Fruit fly (Drosophila melanogaster): ENCODE measurements around the gene CG13738.

Gene CG13738

dm6 chr3L:13949440-13950066 is 23.7 kb downstream of the CG13738 start (continued):
- TF ChIP-seq Ets65A (GFP tag), result peak; percentile 79
- no peak for TF ChIP-seq gce (GFP tag; IDR thresholded peaks at IDR 0.05)
- TF ChIP-seq CG10431 (GFP tag; optimal IDR thresholded peaks at IDR 0.05), result no peak
- TF ChIP-seq Asciz (GFP tag; optimal IDR thresholded peaks at IDR 0.05), result no peak
- TF ChIP-seq BtbVII (GFP tag; optimal IDR thresholded peaks at IDR 0.05), result no peak
- TF ChIP-seq CG8089 (GFP tag; optimal IDR thresholded peaks at IDR 0.05), result no peak
- peak; percentile 84; the same call in 2 of the 3 replicates for TF ChIP-seq CG2199 (GFP tag; IDR thresholded peaks at IDR 0.05)
- TF ChIP-seq slbo (GFP tag; IDR thresholded peaks at IDR 0.05), result 0 out of 2 replicates have a peak, but pooled peaks have one; percentile 27
- TF ChIP-seq hkb (optimal IDR thresholded peaks at IDR 0.05), result no peak
- TF ChIP-seq hkb (GFP tag; IDR thresholded peaks at IDR 0.05), result peak; percentile 24; the same call in 1 of the 2 replicates
- no peak for TF ChIP-seq Hr78 (GFP tag; optimal IDR thresholded peaks at IDR 0.05)
- TF ChIP-seq Spps (tag; optimal IDR thresholded peaks at IDR 0.05), result no peak
- TF ChIP-seq org-1 (GFP tag; optimal IDR thresholded peaks at IDR 0.05), result no peak
- TF ChIP-seq CG1529 (GFP tag; optimal IDR thresholded peaks at IDR 0.05), result no peak
- no peak for TF ChIP-seq az2 (GFP tag; optimal IDR thresholded peaks at IDR 0.05)
- no peak for TF ChIP-seq CG6175 (GFP tag; IDR thresholded peaks at IDR 0.05)
- TF ChIP-seq bab2 (GFP tag; optimal IDR thresholded peaks at IDR 0.05), result no peak
- no peak for TF ChIP-seq dati (GFP tag; IDR thresholded peaks at IDR 0.05)
- TF ChIP-seq CG1792 (GFP tag; optimal IDR thresholded peaks at IDR 0.05), result no peak
- no peak for TF ChIP-seq CG2202 (tag; optimal IDR thresholded peaks at IDR 0.05)
- no peak for TF ChIP-seq CG7745 (tag; optimal IDR thresholded peaks at IDR 0.05)
- TF ChIP-seq repo (GFP tag; optimal IDR thresholded peaks at IDR 0.05), result no peak
- TF ChIP-seq pnt (GFP tag; optimal IDR thresholded peaks at IDR 0.05), result no peak
- TF ChIP-seq Oaz (GFP tag; IDR thresholded peaks at IDR 0.05), result no peak
- no peak for TF ChIP-seq CG14965 (GFP tag; optimal IDR thresholded peaks at IDR 0.05; ENCODE audit: borderline replicate concordance)
- TF ChIP-seq Awh (GFP tag; IDR thresholded peaks at IDR 0.05), result no peak
- TF ChIP-seq ssp (GFP tag; IDR thresholded peaks at IDR 0.05), result no peak
- peak; percentile 38 for TF ChIP-seq oc (tag; optimal IDR thresholded peaks at IDR 0.05)
- no peak for TF ChIP-seq vfl (GFP tag; optimal IDR thresholded peaks at IDR 0.05)
- TF ChIP-seq bsh (GFP tag; optimal IDR thresholded peaks at IDR 0.05), result no peak
- TF ChIP-seq Mrtf (GFP tag; IDR thresholded peaks at IDR 0.05), result no peak
- TF ChIP-seq trh (GFP tag; optimal IDR thresholded peaks at IDR 0.05), result no peak
- no peak for TF ChIP-seq Abd-B (GFP tag; optimal IDR thresholded peaks at IDR 0.05)
- TF ChIP-seq Atf-2 (GFP tag; optimal IDR thresholded peaks at IDR 0.05), result no peak
- TF ChIP-seq CG34422 (GFP tag; IDR thresholded peaks at IDR 0.05), result 0 out of 3 replicates have a peak, but pooled peaks have one; percentile 33
- no peak for TF ChIP-seq CG8944 (GFP tag; optimal IDR thresholded peaks at IDR 0.05)
- no peak for TF ChIP-seq h (optimal IDR thresholded peaks at IDR 0.05)
- no peak for TF ChIP-seq corto (GFP tag; optimal IDR thresholded peaks at IDR 0.05)
- no peak for TF ChIP-seq Nf-YC (tag; optimal IDR thresholded peaks at IDR 0.05)
- no peak for TF ChIP-seq Hr39 (optimal IDR thresholded peaks at IDR 0.05)
- TF ChIP-seq Ada2b (GFP tag; IDR thresholded peaks at IDR 0.05), result no peak
- no peak for TF ChIP-seq CG17385 (GFP tag; optimal IDR thresholded peaks at IDR 0.05)
- no peak for TF ChIP-seq CG9437 (GFP tag; optimal IDR thresholded peaks at IDR 0.05)
- peak; percentile 47 for TF ChIP-seq stwl (tag; optimal IDR thresholded peaks at IDR 0.05)
- no peak for TF ChIP-seq CG1602 (GFP tag; optimal IDR thresholded peaks at IDR 0.05)
- peak; percentile 39 for TF ChIP-seq CG15479 (GFP tag; optimal IDR thresholded peaks at IDR 0.05)
- TF ChIP-seq CoRest (tag; optimal IDR thresholded peaks at IDR 0.05), result no peak
- peak; percentile 47 for TF ChIP-seq cg (GFP tag; optimal IDR thresholded peaks at IDR 0.05)
- TF ChIP-seq mam (GFP tag; optimal IDR thresholded peaks at IDR 0.05), result no peak
- peak in 1 of 2 experiments; percentile 73 for TF ChIP-seq tll (GFP tag; optimal IDR thresholded peaks at IDR 0.05)
- no peak for TF ChIP-seq CG3281 (GFP tag; optimal IDR thresholded peaks at IDR 0.05)
- no peak for TF ChIP-seq C15 (GFP tag; IDR thresholded peaks at IDR 0.05)

All from whole organism, embryonic.